Worm (Caenorhabditis elegans) whole organism, L1 larva: ENCODE measurements around the gene evl-20.

Source experiments
- C34B4.2 ChIP-seq: sonication (generic microtip); optimal IDR thresholded peaks from 2 replicates; lab custom pipeline; 2017; ENCODE audit warnings: mild to moderate bottlenecking, missing genetic modification characterization, missing compliant biosample characterization
- F16B12.6 ChIP-seq: fragments of 150-350 bp; optimal IDR thresholded peaks from 2 replicates; lab custom pipeline; 2014; ENCODE audit warnings: missing biosample characterization, missing genetic modification characterization
- fos-1 ChIP-seq: fragments of 150-350 bp; optimal IDR thresholded peaks from 2 replicates; lab custom pipeline; 2014; ENCODE audit warnings: missing biosample characterization, missing genetic modification characterization
- jun-1 ChIP-seq: fragments of 150-350 bp; optimal IDR thresholded peaks from 2 replicates; lab custom pipeline; 2014; ENCODE audit warnings: missing biosample characterization, missing genetic modification reagents, missing genetic modification characterization
- lsy-2 ChIP-seq, 2 experiments: fragments of 150-350 bp; optimal IDR thresholded peaks; 2 replicates each; lab custom pipeline; 2014; ENCODE audit warnings: missing biosample characterization in 2 of 2, missing genetic modification characterization in 2 of 2
- pag-3 ChIP-seq: sonication (generic microtip); optimal IDR thresholded peaks from 2 replicates; lab custom pipeline; 2017; ENCODE audit warnings: missing genetic modification characterization, mild to moderate bottlenecking, missing compliant biosample characterization, antibody characterized with exemption, borderline replicate concordance; ENCODE audit not compliant: insufficient read depth
- sox-4 ChIP-seq: sonication (generic microtip); optimal IDR thresholded peaks from 2 replicates; lab custom pipeline; 2016; ENCODE audit warnings: missing genetic modification characterization, missing compliant biosample characterization

DNA sequence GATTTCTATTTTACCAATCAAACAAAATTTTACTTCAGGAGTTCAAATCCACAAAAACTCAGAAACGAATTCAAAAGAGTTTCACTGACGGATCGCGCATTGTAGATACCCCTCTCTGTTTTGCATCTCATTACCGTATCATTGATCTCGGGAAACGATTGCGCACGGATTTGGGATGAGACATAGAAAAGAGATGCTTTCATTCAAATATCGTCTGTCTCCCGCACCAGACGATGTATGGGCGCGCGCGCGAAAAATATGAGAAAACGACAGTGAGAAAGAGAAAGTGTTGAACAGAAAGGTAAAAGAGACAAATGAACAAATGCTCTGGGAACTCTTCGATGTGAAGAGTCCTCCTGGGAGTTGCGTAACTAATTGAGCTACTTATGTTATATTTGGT is 33.1 kb upstream of the evl-20 start:
- TF ChIP-seq sox-4 (tag; lab: Kevin White, UChicago) (no peak), pag-3 (tag; lab: Kevin White, UChicago) (no peak), lsy-2 (tag; optimal IDR thresholded peaks at IDR 0.05; lab: Kevin White, UChicago) (no peak), C34B4.2 (tag; lab: Kevin White, UChicago) (no peak), fos-1 (tag; lab: Kevin White, UChicago) (no peak), F16B12.6 (tag; lab: Kevin White, UChicago) (no peak), jun-1 (tag; lab: Kevin White, UChicago) (no peak)
